Worm (Caenorhabditis elegans) whole organism, early embryonic: Measurements from ENCODE around the gene E02A10.3.

Experiments used
- B0310.2 ChIP-seq: sonication (generic microtip); optimal IDR thresholded peaks from 2 replicates; lab custom pipeline; 2016; ENCODE audit warnings: mild to moderate bottlenecking, missing genetic modification characterization, missing compliant biosample characterization
- F13C5.2 ChIP-seq: sonication (generic microtip); optimal IDR thresholded peaks from 2 replicates; lab custom pipeline; 2017; ENCODE audit warnings: mild to moderate bottlenecking, missing genetic modification characterization, inconsistent platforms, missing compliant biosample characterization
- aly-1 ChIP-seq: sonication (generic microtip); optimal IDR thresholded peaks from 2 replicates; lab custom pipeline; 2016; ENCODE audit warnings: missing genetic modification characterization, missing compliant biosample characterization
- ama-1 ChIP-seq: fragments of 150-350 bp; optimal IDR thresholded peaks from 2 replicates; lab custom pipeline; 2014
- ceh-13 ChIP-seq: fragments of 200-800 bp; sonication (Bioruptor generic); optimal IDR thresholded peaks from 2 replicates; lab custom pipeline; 2018; ENCODE audit warnings: mild to moderate bottlenecking, missing genetic modification characterization, missing compliant biosample characterization
- ceh-36 ChIP-seq: sonication (generic microtip); optimal IDR thresholded peaks from 2 replicates; lab custom pipeline; 2016; ENCODE audit warnings: missing genetic modification characterization, inconsistent platforms, missing compliant biosample characterization
- ets-7 ChIP-seq: sonication (generic microtip); optimal IDR thresholded peaks from 2 replicates; lab custom pipeline; 2016; ENCODE audit warnings: missing genotype, missing genetic modification characterization, missing compliant biosample characterization
- flt-1 ChIP-seq: fragments of 200-800 bp; sonication (Bioruptor generic); IDR thresholded peaks from 2 replicates; pipeline ENCODE4 v1.3.6; 2022; ENCODE audit warnings: missing genetic modification characterization, missing compliant biosample characterization
- hmbx-1 ChIP-seq: sonication (generic microtip); optimal IDR thresholded peaks from 2 replicates; lab custom pipeline; 2016; ENCODE audit warnings: mild to moderate bottlenecking, missing genetic modification characterization, missing compliant biosample characterization
- hmg-4 ChIP-seq: fragments of 200-800 bp; sonication (Bioruptor generic); optimal IDR thresholded peaks from 2 replicates; lab custom pipeline; 2018; ENCODE audit warnings: mild to moderate bottlenecking, missing genetic modification characterization, missing compliant biosample characterization
- hnd-1 ChIP-seq: sonication (generic microtip); optimal IDR thresholded peaks from 2 replicates; lab custom pipeline; 2016; ENCODE audit warnings: missing genetic modification characterization, missing compliant biosample characterization
- pes-1 ChIP-seq: fragments of 200-800 bp; sonication (Bioruptor generic); IDR thresholded peaks from 2 replicates; pipeline ENCODE4 v1.3.6; 2022; ENCODE audit warnings: missing genetic modification reagents, missing genetic modification characterization, missing compliant biosample characterization
- scrt-1 ChIP-seq: fragments of 200-800 bp; sonication (Bioruptor generic); IDR thresholded peaks from 2 replicates; pipeline ENCODE4 v1.3.6; 2022; ENCODE audit warnings: missing genetic modification characterization, missing compliant biosample characterization
- sea-1 ChIP-seq: fragments of 200-800 bp; sonication (Bioruptor generic); conservative IDR thresholded peaks from 2 replicates; pipeline ENCODE4 v1.3.6; 2022; ENCODE audit warnings: missing genetic modification characterization, missing compliant biosample characterization
- tbx-11 ChIP-seq: fragments of 200-800 bp; sonication (Bioruptor generic); IDR thresholded peaks from 2 replicates; pipeline ENCODE4 v1.3.6; 2022; ENCODE audit warnings: missing genetic modification characterization, missing compliant biosample characterization
- tbx-37 ChIP-seq: fragments of 200-800 bp; sonication (Bioruptor generic); conservative IDR thresholded peaks from 2 replicates; pipeline ENCODE4 v1.3.6; 2022; ENCODE audit warnings: missing genetic modification reagents, missing genetic modification characterization, missing compliant biosample characterization
- tra-4 ChIP-seq: sonication (generic microtip); optimal IDR thresholded peaks from 2 replicates; lab custom pipeline; 2017; ENCODE audit warnings: missing genetic modification characterization, missing compliant biosample characterization

E02A10.3 gene

ce11 chrV:12560328-12560782 is 19.0 kb upstream of the E02A10.3 start, which contains the start of gene sel-1:
Gene sel-1 (plus strand): TSS chrV:12560732.
- TF ChIP-seq flt-1 (GFP tag; lab: Robert Waterston, UW) (no peak), hnd-1 (tag; lab: Kevin White, UChicago) (no peak), hmg-4 (GFP tag; lab: Kevin White, UChicago) (no peak), tbx-37 (GFP tag; lab: Robert Waterston, UW) (no peak), hmbx-1 (tag; lab: Kevin White, UChicago) (no peak), tra-4 (tag; lab: Kevin White, UChicago) (no peak), F13C5.2 (no peak), ets-7 (tag; lab: Kevin White, UChicago) (no peak), scrt-1 (GFP tag; lab: Robert Waterston, UW) (no peak), ama-1 (lab: Kevin White, UChicago) (no peak), tbx-11 (GFP tag; lab: Robert Waterston, UW) (no peak)

ce11 chrV:12563187-12563586 is 16.2 kb upstream of the E02A10.3 start, which contains the start of gene mrps-5:
Gene mrps-5 (plus strand): TSS chrV:12563487.
- TF ChIP-seq ceh-36 (tag; lab: Kevin White, UChicago), result no peak
- no peak for TF ChIP-seq tra-4 (tag; lab: Kevin White, UChicago)
- no peak for TF ChIP-seq ceh-13 (GFP tag; lab: Kevin White, UChicago)
- no peak for TF ChIP-seq tbx-37 (GFP tag; lab: Robert Waterston, UW)
- TF ChIP-seq flt-1 (GFP tag; lab: Robert Waterston, UW), result no peak
- no peak for TF ChIP-seq ama-1 (lab: Kevin White, UChicago)
- no peak for TF ChIP-seq hnd-1 (tag; lab: Kevin White, UChicago)
- TF ChIP-seq F13C5.2, result no peak
- TF ChIP-seq ets-7 (tag; lab: Kevin White, UChicago), result no peak
- no peak for TF ChIP-seq hmbx-1 (tag; lab: Kevin White, UChicago)
- TF ChIP-seq pes-1 (GFP tag; lab: Robert Waterston, UW), result no peak
- no peak for TF ChIP-seq aly-1 (tag; lab: Kevin White, UChicago)
- no peak for TF ChIP-seq B0310.2 (tag; lab: Kevin White, UChicago)
- no peak for TF ChIP-seq hmg-4 (GFP tag; lab: Kevin White, UChicago)
- no peak for TF ChIP-seq sea-1
- TF ChIP-seq scrt-1 (GFP tag; lab: Robert Waterston, UW), result no peak

ce11 chrV:12564902-12565301 is 14.5 kb upstream of the E02A10.3 start:
- no peak for TF ChIP-seq ama-1 (lab: Kevin White, UChicago)
- TF ChIP-seq hmg-4 (GFP tag; lab: Kevin White, UChicago), result no peak
- no peak for TF ChIP-seq aly-1 (tag; lab: Kevin White, UChicago)
- no peak for TF ChIP-seq scrt-1 (GFP tag; lab: Robert Waterston, UW)
- TF ChIP-seq pes-1 (GFP tag; lab: Robert Waterston, UW), result no peak
- no peak for TF ChIP-seq hmbx-1 (tag; lab: Kevin White, UChicago)
- no peak for TF ChIP-seq tra-4 (tag; lab: Kevin White, UChicago)
- no peak for TF ChIP-seq F13C5.2
- TF ChIP-seq tbx-11 (GFP tag; lab: Robert Waterston, UW), result no peak
- TF ChIP-seq ets-7 (tag; lab: Kevin White, UChicago), result no peak
- no peak for TF ChIP-seq tbx-37 (GFP tag; lab: Robert Waterston, UW)
- no peak for TF ChIP-seq B0310.2 (tag; lab: Kevin White, UChicago)
- no peak for TF ChIP-seq ceh-36 (tag; lab: Kevin White, UChicago)
- no peak for TF ChIP-seq ceh-13 (GFP tag; lab: Kevin White, UChicago)
- TF ChIP-seq flt-1 (GFP tag; lab: Robert Waterston, UW), result no peak

- TF ChIP-seq F13C5.2 (no peak), ceh-36 (tag; lab: Kevin White, UChicago) (no peak), hmg-4 (GFP tag; lab: Kevin White, UChicago) (no peak), pes-1 (GFP tag; lab: Robert Waterston, UW) (no peak), hnd-1 (tag; lab: Kevin White, UChicago) (no peak), ama-1 (lab: Kevin White, UChicago) (no peak), sea-1 (no peak), B0310.2 (tag; lab: Kevin White, UChicago) (no peak)
Measured at ce11 chrV:12567312-12567711, 12.1 kb upstream of the E02A10.3 start.

- no peak for TF ChIP-seq ama-1 (lab: Kevin White, UChicago)
- no peak for TF ChIP-seq tra-4 (tag; lab: Kevin White, UChicago)
- TF ChIP-seq pes-1 (GFP tag; lab: Robert Waterston, UW), result no peak
- no peak for TF ChIP-seq F13C5.2
- no peak for TF ChIP-seq sea-1
Measured at ce11 chrV:12567850-12568249, 11.5 kb upstream of the E02A10.3 start, which contains the start of gene E02A10.4. Gene E02A10.4 (minus strand): TSS chrV:12567950.

ce11 chrV:12570271-12570670 is 9.1 kb upstream of the E02A10.3 start:
- TF ChIP-seq hmg-4 (GFP tag; lab: Kevin White, UChicago) (no peak), aly-1 (tag; lab: Kevin White, UChicago) (no peak), tra-4 (tag; lab: Kevin White, UChicago) (no peak), scrt-1 (GFP tag; lab: Robert Waterston, UW) (no peak), hmbx-1 (tag; lab: Kevin White, UChicago) (no peak), flt-1 (GFP tag; lab: Robert Waterston, UW) (no peak), F13C5.2 (no peak), pes-1 (GFP tag; lab: Robert Waterston, UW) (no peak), tbx-37 (GFP tag; lab: Robert Waterston, UW) (no peak), ets-7 (tag; lab: Kevin White, UChicago) (no peak), sea-1 (no peak), hnd-1 (tag; lab: Kevin White, UChicago) (no peak), tbx-11 (GFP tag; lab: Robert Waterston, UW) (no peak), B0310.2 (tag; lab: Kevin White, UChicago) (no peak), ama-1 (lab: Kevin White, UChicago) (no peak), ceh-36 (tag; lab: Kevin White, UChicago) (no peak), ceh-13 (GFP tag; lab: Kevin White, UChicago) (no peak)

- TF ChIP-seq ama-1 (lab: Kevin White, UChicago), result no peak
- TF ChIP-seq B0310.2 (tag; lab: Kevin White, UChicago), result no peak
- no peak for TF ChIP-seq hnd-1 (tag; lab: Kevin White, UChicago)
- no peak for TF ChIP-seq ceh-13 (GFP tag; lab: Kevin White, UChicago)
Measured at ce11 chrV:12575846-12576245, 3.6 kb upstream of the E02A10.3 start.
